Fruit fly (Drosophila melanogaster) whole organism, embryonic: Measurements from ENCODE around the gene Cyt-c-p.

Experiments
- CG13424 ChIP-seq: fragments of 200-800 bp; sonication (Bioruptor generic); optimal IDR thresholded peaks from 2 replicates; lab custom pipeline; 2019; ENCODE audit warnings: missing biosample characterization, mild to moderate bottlenecking, missing genetic modification characterization, moderate library complexity
- CG15479 ChIP-seq: fragments of 200-800 bp; sonication (Bioruptor generic); optimal IDR thresholded peaks from 3 replicates; lab custom pipeline; 2019; ENCODE audit warnings: missing biosample characterization, mild to moderate bottlenecking, missing genetic modification characterization, moderate library complexity
- CG30431 ChIP-seq: fragments of 200-800 bp; sonication (Bioruptor generic); optimal IDR thresholded peaks from 2 replicates; lab custom pipeline; 2017; ENCODE audit warnings: missing biosample characterization, missing genetic modification characterization
- CG31365 ChIP-seq: fragments of 200-800 bp; sonication (Bioruptor generic); optimal IDR thresholded peaks from 2 replicates; lab custom pipeline; 2018; ENCODE audit warnings: missing biosample characterization, mild to moderate bottlenecking, missing genetic modification characterization
- CG4360 ChIP-seq: fragments of 200-800 bp; sonication (Bioruptor generic); IDR thresholded peaks from 2 replicates; pipeline ENCODE4 v1.3.6; 2022; ENCODE audit warnings: missing biosample characterization, missing genetic modification characterization
- E2f2 ChIP-seq: fragments of 200-800 bp; sonication (Bioruptor generic); IDR thresholded peaks from 2 replicates; pipeline ENCODE4 v1.3.6; 2022; ENCODE audit warnings: missing biosample characterization, missing genetic modification characterization
- MBD-R2 ChIP-seq: fragments of 200-800 bp; sonication (Bioruptor generic); IDR thresholded peaks from 2 replicates; pipeline ENCODE4 v1.3.6; 2022; ENCODE audit warnings: missing biosample characterization, missing genetic modification characterization
- chinmo ChIP-seq: fragments of 200-800 bp; sonication (Bioruptor generic); IDR thresholded peaks from 4 replicates; pipeline ENCODE4 v1.3.6; 2022; ENCODE audit warnings: missing biosample characterization, missing genetic modification characterization; ENCODE audit not compliant: partially characterized antibody
- prd ChIP-seq, 3 experiments: fragments of >200 bp in 2 of 3; fragments of 200-800 bp in 1 of 3; sonication (Bioruptor generic) in 1 of 3; optimal IDR thresholded peaks in 2 of 3; IDR thresholded peaks in 1 of 3; 2 replicates in 2 of 3; 3 replicates in 1 of 3; pipeline versions ENCODE4 v1.3.6 to Lab custom; 2017 to 2022; ENCODE audit warnings: missing biosample characterization in 1 of 3, missing genetic modification characterization in 1 of 3

- no peak for TF ChIP-seq CG13424
- no peak for TF ChIP-seq CG31365 (tag; lab: Kevin White, UChicago)
- no peak for TF ChIP-seq prd (optimal IDR thresholded peaks at IDR 0.05; lab: Kevin White, UChicago)
- no peak for TF ChIP-seq prd (GFP tag; IDR thresholded peaks at IDR 0.05; lab: Robert Waterston, UW)
- TF ChIP-seq E2f2 (GFP tag; lab: Robert Waterston, UW) = no peak
- TF ChIP-seq CG15479 (GFP tag; lab: Kevin White, UChicago) = no peak
- TF ChIP-seq CG30431 = no peak
- TF ChIP-seq chinmo (GFP tag; lab: Robert Waterston, UW) = no peak
- no peak for TF ChIP-seq CG4360 (GFP tag; lab: Robert Waterston, UW)
- no peak for TF ChIP-seq MBD-R2
These were observed 41.0 kb downstream of the Cyt-c-p start, which contains the start of gene ppk17 for dm6 chr2L:16760504-16761417.
